Fruit fly (Drosophila melanogaster) whole organism, wandering third instar larva: ENCODE results near the gene CG7611.

Source experiments
- Abd-B ChIP-seq: fragments of >200 bp; optimal IDR thresholded peaks from 2 replicates; lab custom pipeline; 2017; ENCODE audit warnings: missing biosample characterization, missing genetic modification characterization
- CG9705 ChIP-seq: fragments of 200-800 bp; sonication (Bioruptor generic); optimal IDR thresholded peaks from 2 replicates; lab custom pipeline; 2018; ENCODE audit warnings: missing biosample characterization, mild to moderate bottlenecking, missing genetic modification characterization
- Dfd ChIP-seq: fragments of >200 bp; optimal IDR thresholded peaks from 2 replicates; lab custom pipeline; 2017; ENCODE audit warnings: missing biosample characterization, missing genetic modification characterization
- Dif ChIP-seq: fragments of 200-275, 200-300 bp; sonication (Bioruptor generic); optimal IDR thresholded peaks from 2 replicates; lab custom pipeline; 2018; ENCODE audit warnings: missing biosample characterization, missing genetic modification characterization; ENCODE audit not compliant: partially characterized antibody
- HLH106 ChIP-seq: fragments of 200-800 bp; optimal IDR thresholded peaks from 3 replicates; lab custom pipeline; 2019; ENCODE audit warnings: missing biosample characterization, mild to moderate bottlenecking, missing genetic modification characterization, moderate library complexity
- Hnf4 ChIP-seq: fragments of 200-800 bp; sonication (Bioruptor generic); optimal IDR thresholded peaks from 2 replicates; lab custom pipeline; 2016; ENCODE audit warnings: missing biosample characterization, mild to moderate bottlenecking, missing genetic modification characterization
- Hr78 ChIP-seq: fragments of >200 bp; optimal IDR thresholded peaks from 2 replicates; lab custom pipeline; 2017; ENCODE audit warnings: missing biosample characterization, missing genetic modification characterization
- Hr83 ChIP-seq: fragments of 200-300 bp; sonication (Bioruptor generic); optimal IDR thresholded peaks from 2 replicates; lab custom pipeline; 2016; ENCODE audit warnings: missing biosample characterization, mild to moderate bottlenecking, missing genetic modification characterization, moderate library complexity; ENCODE audit not compliant: poor library complexity, severe bottlenecking
- Jra ChIP-seq: sonication (Bioruptor generic); optimal IDR thresholded peaks from 2 replicates; lab custom pipeline; 2016; ENCODE audit warnings: missing biosample characterization, missing genetic modification characterization
- N ChIP-seq: fragments of >200 bp; optimal IDR thresholded peaks from 2 replicates; lab custom pipeline; 2018; ENCODE audit warnings: missing biosample characterization, missing external identifiers, missing genetic modification characterization
- OdsH ChIP-seq: fragments of 200-800 bp; sonication (Bioruptor generic); optimal IDR thresholded peaks from 2 replicates; lab custom pipeline; 2016; ENCODE audit warnings: missing biosample characterization, mild to moderate bottlenecking, missing genetic modification characterization
- Rel ChIP-seq, 2 experiments: fragments of 200-800 bp; sonication (Bioruptor generic) in 1 of 2; optimal IDR thresholded peaks; 2 replicates in 1 of 2; 3 replicates in 1 of 2; lab custom pipeline; 2016 to 2019; ENCODE audit warnings: mild to moderate bottlenecking in 2 of 2, missing biosample characterization in 2 of 2, missing genetic modification characterization in 2 of 2, moderate library complexity in 1 of 2
- Sp1 ChIP-seq: fragments of 200-800 bp; sonication (Bioruptor generic); optimal IDR thresholded peaks from 3 replicates; lab custom pipeline; 2019; ENCODE audit warnings: missing biosample characterization, mild to moderate bottlenecking, missing genetic modification characterization, moderate library complexity
- Vsx2 ChIP-seq: fragments of 200-300, 225-300 bp; sonication (Bioruptor generic); optimal IDR thresholded peaks from 2 replicates; lab custom pipeline; 2018; ENCODE audit warnings: missing biosample characterization, missing genetic modification characterization; ENCODE audit not compliant: partially characterized antibody
- br ChIP-seq: fragments of 200-800 bp; sonication (Bioruptor generic); optimal IDR thresholded peaks from 2 replicates; lab custom pipeline; 2016; ENCODE audit warnings: missing biosample characterization, missing genetic modification characterization
- brk ChIP-seq: fragments of 200-800 bp; sonication (Bioruptor generic); optimal IDR thresholded peaks from 2 replicates; lab custom pipeline; 2016; ENCODE audit warnings: missing biosample characterization, mild to moderate bottlenecking, missing genetic modification characterization
- dl ChIP-seq, 2 experiments: fragments of 175-275, 200-275 bp in 1 of 2; fragments of 200-275 bp in 1 of 2; sonication (Bioruptor generic); optimal IDR thresholded peaks; lab custom pipeline; 2018; ENCODE audit warnings: mild to moderate bottlenecking in 2 of 2, missing biosample characterization in 2 of 2, missing genetic modification characterization in 2 of 2, moderate library complexity in 2 of 2; ENCODE audit not compliant: partially characterized antibody in 2 of 2, insufficient read depth in 1 of 2
- dmrt93B ChIP-seq: fragments of 200-800 bp; sonication (Bioruptor generic); optimal IDR thresholded peaks from 2 replicates; lab custom pipeline; 2018; ENCODE audit warnings: missing biosample characterization, mild to moderate bottlenecking, missing genetic modification characterization
- ey ChIP-seq: fragments of 200-800 bp; sonication (Bioruptor generic); optimal IDR thresholded peaks from 2 replicates; lab custom pipeline; 2016; ENCODE audit warnings: missing biosample characterization, missing genetic modification characterization
- foxo ChIP-seq, 2 experiments: fragments of 200-800 bp; sonication (Bioruptor generic); optimal IDR thresholded peaks; 2 replicates in 1 of 2; 3 replicates in 1 of 2; lab custom pipeline; 2016 to 2017; ENCODE audit warnings: missing biosample characterization in 2 of 2, missing genetic modification characterization in 2 of 2
- fru ChIP-seq: fragments of 200-800 bp; sonication (Bioruptor generic); optimal IDR thresholded peaks from 3 replicates; lab custom pipeline; 2016; ENCODE audit warnings: missing biosample characterization, mild to moderate bottlenecking, missing genetic modification characterization
- h ChIP-seq: fragments of 200-800 bp; sonication (Bioruptor generic); optimal IDR thresholded peaks from 3 replicates; lab custom pipeline; 2016; ENCODE audit warnings: missing biosample characterization, mild to moderate bottlenecking, missing genetic modification characterization
- jim ChIP-seq: fragments of 175-275, 200-325 bp; sonication (Bioruptor generic); optimal IDR thresholded peaks from 2 replicates; lab custom pipeline; 2016; ENCODE audit warnings: missing biosample characterization, mild to moderate bottlenecking, missing genetic modification characterization
- pan ChIP-seq: fragments of >200 bp; optimal IDR thresholded peaks from 2 replicates; lab custom pipeline; 2017
- psq ChIP-seq: fragments of 200-800 bp; sonication (Bioruptor generic); optimal IDR thresholded peaks from 3 replicates; lab custom pipeline; 2017; ENCODE audit warnings: missing biosample characterization, mild to moderate bottlenecking, missing genetic modification characterization, moderate library complexity
- rgr ChIP-seq: fragments of 200-800 bp; sonication (Bioruptor generic); optimal IDR thresholded peaks from 3 replicates; lab custom pipeline; 2016; ENCODE audit warnings: missing biosample characterization, mild to moderate bottlenecking, missing genetic modification characterization
- sage ChIP-seq: fragments of 200-800 bp; sonication (Bioruptor generic); optimal IDR thresholded peaks from 2 replicates; lab custom pipeline; 2016; ENCODE audit warnings: missing biosample characterization, mild to moderate bottlenecking, missing genetic modification characterization
- tai ChIP-seq: sonication (Bioruptor generic); optimal IDR thresholded peaks from 2 replicates; lab custom pipeline; 2016; ENCODE audit warnings: missing biosample characterization, missing genetic modification characterization
- woc ChIP-seq: sonication (Bioruptor generic); optimal IDR thresholded peaks from 2 replicates; lab custom pipeline; 2016; ENCODE audit warnings: missing biosample characterization, mild to moderate bottlenecking, missing genetic modification characterization

The CG7611 gene

DNA sequence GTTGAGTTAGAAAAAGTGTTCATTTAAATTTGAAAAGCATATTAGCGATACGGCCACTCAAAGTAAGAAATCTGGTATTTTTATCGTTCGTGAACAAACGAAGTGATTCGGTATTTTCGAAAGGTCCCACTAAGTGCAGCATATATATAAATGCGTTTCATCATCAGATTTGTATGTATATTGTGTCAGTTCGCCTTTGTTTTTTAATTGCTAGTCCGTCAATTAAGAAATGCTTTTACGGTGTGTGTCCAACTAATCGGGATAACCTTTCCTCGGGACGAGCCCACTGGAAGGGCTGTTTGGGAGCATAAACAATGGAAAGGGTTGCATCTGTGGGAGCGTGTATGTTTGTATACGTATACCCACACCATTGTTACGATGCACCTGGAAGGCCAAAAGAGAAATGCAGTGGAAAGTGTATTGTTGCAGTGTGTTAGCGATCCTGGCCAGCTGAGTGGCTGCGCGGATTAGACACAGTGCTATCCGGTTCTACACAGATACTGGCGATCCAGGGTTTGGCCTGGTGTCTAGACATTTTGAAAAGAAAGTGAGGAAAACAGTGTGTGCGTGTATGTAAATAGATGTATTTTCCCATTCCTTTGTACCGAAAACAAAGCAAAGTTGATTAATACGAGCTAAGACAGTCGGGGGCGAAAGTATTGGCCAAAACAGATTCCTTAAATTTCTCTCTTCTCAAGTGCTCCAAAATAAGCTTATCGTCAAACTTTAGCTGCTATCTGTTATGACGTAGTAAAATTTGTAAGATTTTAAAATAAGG, at the start of gene CG7611:
CG7611 (plus strand) TSS at position 128 of the 778 bp plus-strand sequence.
- TF ChIP-seq Rel (GFP tag; optimal IDR thresholded peaks at IDR 0.05; lab: Kevin White, UChicago): no peak
- TF ChIP-seq Rel (tag; optimal IDR thresholded peaks at IDR 0.05; lab: Kevin White, UChicago): peak; percentile 27
- peak; percentile 49 for TF ChIP-seq sage
- no peak for TF ChIP-seq tai (GFP tag; lab: Kevin White, UChicago)
- TF ChIP-seq psq (GFP tag; lab: Kevin White, UChicago): peak; percentile 6
- TF ChIP-seq, all 38 proteins: peak for 3

DNA sequence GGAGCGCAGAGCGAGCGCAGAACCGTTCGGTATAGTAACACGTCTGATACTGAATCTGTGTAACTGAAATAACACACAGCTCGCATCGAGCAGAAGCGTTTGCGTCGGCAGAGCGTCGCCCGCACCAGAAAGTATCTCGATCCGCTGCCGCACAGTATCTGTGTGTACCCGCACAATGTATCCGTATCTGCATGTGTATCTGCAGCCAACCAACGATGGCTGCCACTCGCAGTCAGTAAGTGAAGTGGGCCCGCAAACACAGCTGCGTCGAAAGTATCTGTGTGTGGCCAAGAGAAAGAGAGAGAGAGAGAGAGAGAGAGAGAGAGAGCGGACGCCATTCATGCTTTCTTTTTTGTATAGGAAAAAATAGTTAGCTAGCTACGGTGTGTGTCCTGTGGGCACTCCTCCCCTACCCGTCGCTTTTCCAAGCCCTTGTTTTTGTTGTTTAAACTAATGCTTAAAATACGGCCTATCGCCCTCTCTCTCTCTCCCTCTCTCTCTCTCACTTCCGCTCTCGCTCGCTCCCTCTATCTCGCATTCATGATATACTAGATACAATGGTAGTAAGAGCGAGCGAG, 46.5 kb upstream of the CG7611 start, which contains the start of gene croc:
croc (minus strand) TSS at position 51 of the 578 bp plus-strand sequence.
- no peak for TF ChIP-seq sage
- no peak for TF ChIP-seq Hr83 (GFP tag; lab: Kevin White, UChicago)
- TF ChIP-seq fru (GFP tag; lab: Kevin White, UChicago): no peak
- TF ChIP-seq ey (GFP tag; lab: Kevin White, UChicago): no peak
- no peak for TF ChIP-seq Vsx2 (GFP tag; lab: Kevin White, UChicago)
- TF ChIP-seq Abd-B: no peak
- no peak for TF ChIP-seq psq (GFP tag; lab: Kevin White, UChicago)
- TF ChIP-seq Hnf4 (GFP tag; lab: Kevin White, UChicago): no peak
- no peak for TF ChIP-seq brk (GFP tag; lab: Kevin White, UChicago)
- TF ChIP-seq rgr (GFP tag; lab: Kevin White, UChicago): no peak
- TF ChIP-seq woc (GFP tag; lab: Kevin White, UChicago): no peak
- TF ChIP-seq dl (GFP tag; optimal IDR thresholded peaks at IDR 0.05; lab: Kevin White, UChicago; ENCODE audit: insufficient read depth in 1 of 2, partially characterized antibody in 2 of 2): no peak
- no peak for TF ChIP-seq pan (lab: Kevin White, UChicago)
- no peak for TF ChIP-seq HLH106 (tag; lab: Kevin White, UChicago)

dm6 chr3L:21477866-21478265, 45.1 kb upstream of the CG7611 start:
- TF ChIP-seq Hnf4 (GFP tag; lab: Kevin White, UChicago) (no peak), dl (GFP tag; optimal IDR thresholded peaks at IDR 0.05; lab: Kevin White, UChicago; ENCODE audit: insufficient read depth in 1 of 2, partially characterized antibody in 2 of 2) (no peak), Hr78 (GFP tag; lab: Kevin White, UChicago) (no peak), h (GFP tag; lab: Kevin White, UChicago) (no peak), brk (GFP tag; lab: Kevin White, UChicago) (no peak), br (GFP tag; lab: Kevin White, UChicago) (no peak)

DNA sequence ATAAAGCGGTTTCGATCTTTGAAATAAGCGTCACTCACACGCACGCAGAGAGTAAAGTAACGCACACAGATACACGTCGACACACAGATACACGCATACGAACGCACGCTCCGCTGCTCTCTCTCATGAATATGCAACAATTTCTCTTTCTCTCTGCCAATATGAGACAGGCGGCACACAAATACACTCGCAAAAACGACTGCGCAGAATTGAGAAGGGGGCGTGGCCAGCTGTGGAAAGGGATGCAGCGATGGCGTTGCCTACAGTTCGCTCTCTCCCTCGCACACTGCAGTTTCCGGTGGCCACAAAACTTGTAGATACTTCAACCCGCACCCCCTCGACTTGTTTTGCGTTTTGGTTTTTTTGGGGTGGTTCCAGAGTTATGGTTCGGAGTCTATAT, 43.4 kb upstream of the CG7611 start:
- TF ChIP-seq Sp1 (GFP tag; lab: Kevin White, UChicago) (no peak), psq (GFP tag; lab: Kevin White, UChicago) (peak; percentile 14), dl (GFP tag; optimal IDR thresholded peaks at IDR 0.05; lab: Kevin White, UChicago; ENCODE audit: insufficient read depth in 1 of 2, partially characterized antibody in 2 of 2) (peak in 1 of 2 experiments; percentile 72), pan (lab: Kevin White, UChicago) (no peak), fru (GFP tag; lab: Kevin White, UChicago) (peak; percentile 48), dmrt93B (peak; percentile 69), foxo (GFP tag; optimal IDR thresholded peaks at IDR 0.05; lab: Kevin White, UChicago) (peak in 1 of 2 experiments; percentile 31), Hr78 (GFP tag; lab: Kevin White, UChicago) (peak; percentile 15), h (GFP tag; lab: Kevin White, UChicago) (peak; percentile 44), rgr (GFP tag; lab: Kevin White, UChicago) (peak; percentile 71), jim (GFP tag; lab: Kevin White, UChicago) (no peak), br (GFP tag; lab: Kevin White, UChicago) (peak; percentile 38), N (GFP tag; lab: Kevin White, UChicago) (peak; percentile 73), Vsx2 (GFP tag; lab: Kevin White, UChicago) (peak; percentile 22), Jra (peak; percentile 18), Dif (GFP tag; lab: Kevin White, UChicago) (peak; percentile 52), Hr83 (GFP tag; lab: Kevin White, UChicago) (peak; percentile 54), CG9705 (peak; percentile 70), Dfd (GFP tag; lab: Kevin White, UChicago) (no peak), HLH106 (tag; lab: Kevin White, UChicago) (peak; percentile 51), OdsH (GFP tag; lab: Kevin White, UChicago) (peak; percentile 48)
